Fruit fly (Drosophila melanogaster) whole organism, embryonic: ENCODE measurements around the gene Ire1.

Experiments
- CG14710 ChIP-seq: fragments of 200-800 bp; sonication (Bioruptor generic); optimal IDR thresholded peaks from 3 replicates; lab custom pipeline; 2019; ENCODE audit warnings: missing biosample characterization, mild to moderate bottlenecking, missing genetic modification characterization, moderate library complexity
- CG34376 ChIP-seq: fragments of 200-800 bp; sonication (Bioruptor generic); optimal IDR thresholded peaks from 2 replicates; lab custom pipeline; 2018; ENCODE audit warnings: missing biosample characterization, mild to moderate bottlenecking, missing genetic modification characterization
- CG6254 ChIP-seq: fragments of 200-800 bp; sonication (Bioruptor generic); optimal IDR thresholded peaks from 3 replicates; lab custom pipeline; 2017; ENCODE audit warnings: mild to moderate bottlenecking, missing biosample characterization, missing genetic modification reagents, missing genetic modification characterization
- CkIIα-i1 ChIP-seq: fragments of 200-800 bp; sonication (Bioruptor generic); IDR thresholded peaks from 2 replicates; pipeline ENCODE4 v1.3.6; 2022; ENCODE audit warnings: missing biosample characterization, missing genetic modification characterization
- Fer1 ChIP-seq: fragments of 200-800 bp; sonication (Bioruptor generic); optimal IDR thresholded peaks from 2 replicates; lab custom pipeline; 2017; ENCODE audit warnings: missing biosample characterization, mild to moderate bottlenecking, missing genetic modification characterization
- Rx ChIP-seq: fragments of 200-800 bp; sonication (Bioruptor generic); IDR thresholded peaks from 2 replicates; pipeline ENCODE4 v1.3.6; 2022; ENCODE audit warnings: missing biosample characterization, missing genetic modification characterization
- bbx ChIP-seq: fragments of 200-800 bp; sonication (Bioruptor generic); IDR thresholded peaks from 2 replicates; pipeline ENCODE4 v1.3.6; 2022; ENCODE audit warnings: missing biosample characterization, missing genetic modification characterization; ENCODE audit not compliant: partially characterized antibody
- br ChIP-seq: fragments of >200 bp; optimal IDR thresholded peaks from 2 replicates; lab custom pipeline; 2017
- ems ChIP-seq: fragments of 200-800 bp; sonication (Bioruptor generic); optimal IDR thresholded peaks from 3 replicates; lab custom pipeline; 2016; ENCODE audit warnings: missing biosample characterization, missing genetic modification characterization
- en ChIP-seq: fragments of 200-800 bp; sonication (Bioruptor generic); optimal IDR thresholded peaks from 2 replicates; lab custom pipeline; 2016; ENCODE audit warnings: missing biosample characterization, missing genetic modification characterization
- kay ChIP-seq: fragments of 200-800 bp; sonication (Bioruptor generic); optimal IDR thresholded peaks from 2 replicates; lab custom pipeline; 2016; ENCODE audit warnings: missing biosample characterization, missing genetic modification characterization

- TF ChIP-seq CG34376 (GFP tag; lab: Kevin White, UChicago) (peak; percentile 74), br (no peak), CkIIα-i1 (GFP tag; lab: Robert Waterston, UW) (no peak), en (GFP tag; lab: Kevin White, UChicago) (peak; percentile 44), Rx (peak; percentile 48; the same call in 1 of the 2 replicates), CG6254 (GFP tag; lab: Kevin White, UChicago) (no peak), kay (no peak), CG14710 (tag; lab: Kevin White, UChicago) (peak; percentile 99), ems (GFP tag; lab: Kevin White, UChicago) (peak; percentile 89), Fer1 (GFP tag; lab: Kevin White, UChicago) (peak; percentile 75), bbx (no peak)
These were observed 3.1 kb upstream of the Ire1 start, which contains the start of the genes CG4572 and CG4686 for dm6 chr3R:19863979-19864775.
